Worm (Caenorhabditis elegans): ENCODE measurements around the gene K09F6.10.

K09F6.10 gene

ce11 chrII:2288798-2289197 lies at the start of gene K09F6.10, which contains the start of gene K09F6.13:
TSS of gene K09F6.10 (minus strand) at chrII:2288883.
TSS of gene K09F6.13 (plus strand) at chrII:2289114.
- no peak for TF ChIP-seq ceh-24 (tag; optimal IDR thresholded peaks at IDR 0.05)

- TF ChIP-seq hlh-8 (tag; optimal IDR thresholded peaks at IDR 0.05) (no peak), dve-1 (tag; optimal IDR thresholded peaks at IDR 0.05) (peak; percentile 60), ztf-16 (tag; optimal IDR thresholded peaks at IDR 0.05) (no peak), nfya-1 (tag; optimal IDR thresholded peaks at IDR 0.05) (no peak)
Measured at ce11 chrII:2336177-2336576, 47.5 kb upstream of the K09F6.10 start.

ce11 chrII:2335572-2335971 lies 46.9 kb upstream of the K09F6.10 start, which contains the start of gene F43C11.7:
TSS of gene F43C11.7 (plus strand) at chrII:2335897.
- TF ChIP-seq ceh-24 (tag; optimal IDR thresholded peaks at IDR 0.05), result no peak
- TF ChIP-seq hlh-8 (tag; optimal IDR thresholded peaks at IDR 0.05), result no peak
- no peak for TF ChIP-seq sox-2 (GFP tag; IDR thresholded peaks at IDR 0.05)
- TF ChIP-seq zip-5 (tag; optimal IDR thresholded peaks at IDR 0.05), result no peak
- TF ChIP-seq unc-3 (GFP tag; conservative IDR thresholded peaks at IDR 0.05), result no peak
- no peak for TF ChIP-seq unc-3 (tag; optimal IDR thresholded peaks at IDR 0.05)
- TF ChIP-seq ceh-34 (tag; optimal IDR thresholded peaks at IDR 0.05), result no peak
- TF ChIP-seq nhr-11 (tag; optimal IDR thresholded peaks at IDR 0.05), result no peak
- no peak for TF ChIP-seq unc-86 (tag; optimal IDR thresholded peaks at IDR 0.05)
- no peak for TF ChIP-seq ceh-19 (GFP tag; optimal IDR thresholded peaks at IDR 0.05)
- no peak for TF ChIP-seq che-1 (tag; optimal IDR thresholded peaks at IDR 0.05)
- TF ChIP-seq Y22D7AL.16 (tag; optimal IDR thresholded peaks at IDR 0.05), result no peak

- no peak for TF ChIP-seq hlh-13 (GFP tag; optimal IDR thresholded peaks at IDR 0.05)
- TF ChIP-seq dmd-4 (tag; optimal IDR thresholded peaks at IDR 0.05; ENCODE audit: borderline replicate concordance), result no peak
- TF ChIP-seq unc-3 (GFP tag; conservative IDR thresholded peaks at IDR 0.05), result no peak
- TF ChIP-seq unc-3 (tag; optimal IDR thresholded peaks at IDR 0.05), result no peak
- TF ChIP-seq F13H6.1 (tag; optimal IDR thresholded peaks at IDR 0.05), result no peak
- TF ChIP-seq ceh-48 (tag; optimal IDR thresholded peaks at IDR 0.05), result no peak
- TF ChIP-seq pros-1 (tag; optimal IDR thresholded peaks at IDR 0.05), result no peak
Measured at ce11 chrII:2332220-2332619, 43.5 kb upstream of the K09F6.10 start, which contains the start of gene F43C11.8. TSS of gene F43C11.8 (plus strand) at chrII:2332520.

- TF ChIP-seq dve-1 (tag; optimal IDR thresholded peaks at IDR 0.05) (no peak), ceh-34 (tag; optimal IDR thresholded peaks at IDR 0.05) (no peak), ttx-3 (tag; optimal IDR thresholded peaks at IDR 0.05) (no peak), unc-3 (GFP tag; conservative IDR thresholded peaks at IDR 0.05) (no peak), unc-3 (tag; optimal IDR thresholded peaks at IDR 0.05) (no peak), pqm-1 (tag; optimal IDR thresholded peaks at IDR 0.05) (no peak), pax-1 (tag; optimal IDR thresholded peaks at IDR 0.05) (no peak), F13H6.1 (tag; optimal IDR thresholded peaks at IDR 0.05) (no peak), T23F11.4 (GFP tag; optimal IDR thresholded peaks at IDR 0.05) (no peak), hlh-15 (tag; optimal IDR thresholded peaks at IDR 0.05) (no peak), pat-9 (tag; optimal IDR thresholded peaks at IDR 0.05) (no peak), eyg-1 (tag; optimal IDR thresholded peaks at IDR 0.05) (no peak), nhr-232 (tag; optimal IDR thresholded peaks at IDR 0.05) (no peak)
Measured at ce11 chrII:2330462-2330861, 41.8 kb upstream of the K09F6.10 start.

- TF ChIP-seq eyg-1 (tag; optimal IDR thresholded peaks at IDR 0.05), result no peak
- no peak for TF ChIP-seq pqm-1 (tag; optimal IDR thresholded peaks at IDR 0.05)
- TF ChIP-seq hlh-15 (tag; optimal IDR thresholded peaks at IDR 0.05), result no peak
- no peak for TF ChIP-seq sox-4 (tag; optimal IDR thresholded peaks at IDR 0.05)
- TF ChIP-seq unc-42 (tag; optimal IDR thresholded peaks at IDR 0.05), result no peak
- no peak for TF ChIP-seq che-1 (tag; optimal IDR thresholded peaks at IDR 0.05)
- no peak for TF ChIP-seq ceh-9 (tag; optimal IDR thresholded peaks at IDR 0.05)
- no peak for TF ChIP-seq ahr-1 (tag; optimal IDR thresholded peaks at IDR 0.05)
Measured at ce11 chrII:2328963-2329442, 40.3 kb upstream of the K09F6.10 start, which contains the start of the genes ZK1240.8 and ZK1240.1. TSS of gene ZK1240.8 (minus strand) at chrII:2329063. TSS of gene ZK1240.1 (plus strand) at chrII:2329392.

Data from whole organism, late embryonic.